Fruit fly (Drosophila melanogaster) whole organism, wandering third instar larva: ENCODE data around the gene CG12320.

Experiments
- CG32264 ChIP-seq: fragments of 200-800 bp; sonication (Bioruptor generic); optimal IDR thresholded peaks from 2 replicates; lab custom pipeline; 2016; ENCODE audit warnings: missing biosample characterization, missing genetic modification characterization
- CrebA ChIP-seq: fragments of 200-800 bp; sonication (Bioruptor generic); optimal IDR thresholded peaks from 2 replicates; lab custom pipeline; 2016; ENCODE audit warnings: missing biosample characterization, mild to moderate bottlenecking, missing genetic modification characterization, borderline replicate concordance
- Dfd ChIP-seq: fragments of >200 bp; optimal IDR thresholded peaks from 2 replicates; lab custom pipeline; 2017; ENCODE audit warnings: missing biosample characterization, missing genetic modification characterization
- Dif ChIP-seq: fragments of 200-275, 200-300 bp; sonication (Bioruptor generic); optimal IDR thresholded peaks from 2 replicates; lab custom pipeline; 2018; ENCODE audit warnings: missing biosample characterization, missing genetic modification characterization; ENCODE audit not compliant: partially characterized antibody
- GATAd ChIP-seq: sonication (Bioruptor generic); optimal IDR thresholded peaks from 2 replicates; lab custom pipeline; 2016; ENCODE audit warnings: missing biosample characterization, missing genetic modification characterization
- Hnf4 ChIP-seq: fragments of 200-800 bp; sonication (Bioruptor generic); optimal IDR thresholded peaks from 2 replicates; lab custom pipeline; 2016; ENCODE audit warnings: missing biosample characterization, mild to moderate bottlenecking, missing genetic modification characterization
- Hr78 ChIP-seq: fragments of >200 bp; optimal IDR thresholded peaks from 2 replicates; lab custom pipeline; 2017; ENCODE audit warnings: missing biosample characterization, missing genetic modification characterization
- Hr83 ChIP-seq: fragments of 200-300 bp; sonication (Bioruptor generic); optimal IDR thresholded peaks from 2 replicates; lab custom pipeline; 2016; ENCODE audit warnings: missing biosample characterization, mild to moderate bottlenecking, missing genetic modification characterization, moderate library complexity; ENCODE audit not compliant: poor library complexity, severe bottlenecking
- Jra ChIP-seq: sonication (Bioruptor generic); optimal IDR thresholded peaks from 2 replicates; lab custom pipeline; 2016; ENCODE audit warnings: missing biosample characterization, missing genetic modification characterization
- Mio ChIP-seq: sonication (Bioruptor generic); optimal IDR thresholded peaks from 2 replicates; lab custom pipeline; 2016; ENCODE audit warnings: missing biosample characterization, missing genetic modification characterization
- N ChIP-seq: fragments of >200 bp; optimal IDR thresholded peaks from 2 replicates; lab custom pipeline; 2018; ENCODE audit warnings: missing biosample characterization, missing external identifiers, missing genetic modification characterization
- OdsH ChIP-seq: fragments of 200-800 bp; sonication (Bioruptor generic); optimal IDR thresholded peaks from 2 replicates; lab custom pipeline; 2016; ENCODE audit warnings: missing biosample characterization, mild to moderate bottlenecking, missing genetic modification characterization
- Rel ChIP-seq, 2 experiments: fragments of 200-800 bp; sonication (Bioruptor generic) in 1 of 2; optimal IDR thresholded peaks; 2 replicates in 1 of 2; 3 replicates in 1 of 2; lab custom pipeline; 2016 to 2019; ENCODE audit warnings: mild to moderate bottlenecking in 2 of 2, missing biosample characterization in 2 of 2, missing genetic modification characterization in 2 of 2, moderate library complexity in 1 of 2
- Sp1 ChIP-seq: fragments of 200-800 bp; sonication (Bioruptor generic); optimal IDR thresholded peaks from 3 replicates; lab custom pipeline; 2019; ENCODE audit warnings: missing biosample characterization, mild to moderate bottlenecking, missing genetic modification characterization, moderate library complexity
- Vsx2 ChIP-seq: fragments of 200-300, 225-300 bp; sonication (Bioruptor generic); optimal IDR thresholded peaks from 2 replicates; lab custom pipeline; 2018; ENCODE audit warnings: missing biosample characterization, missing genetic modification characterization; ENCODE audit not compliant: partially characterized antibody
- br ChIP-seq: fragments of 200-800 bp; sonication (Bioruptor generic); optimal IDR thresholded peaks from 2 replicates; lab custom pipeline; 2016; ENCODE audit warnings: missing biosample characterization, missing genetic modification characterization
- dl ChIP-seq, 2 experiments: fragments of 175-275, 200-275 bp in 1 of 2; fragments of 200-275 bp in 1 of 2; sonication (Bioruptor generic); optimal IDR thresholded peaks; lab custom pipeline; 2018; ENCODE audit warnings: mild to moderate bottlenecking in 2 of 2, missing biosample characterization in 2 of 2, missing genetic modification characterization in 2 of 2, moderate library complexity in 2 of 2; ENCODE audit not compliant: partially characterized antibody in 2 of 2, insufficient read depth in 1 of 2
- ey ChIP-seq: fragments of 200-800 bp; sonication (Bioruptor generic); optimal IDR thresholded peaks from 2 replicates; lab custom pipeline; 2016; ENCODE audit warnings: missing biosample characterization, missing genetic modification characterization
- foxo ChIP-seq, 2 experiments: fragments of 200-800 bp; sonication (Bioruptor generic); optimal IDR thresholded peaks; 2 replicates in 1 of 2; 3 replicates in 1 of 2; lab custom pipeline; 2016 to 2017; ENCODE audit warnings: missing biosample characterization in 2 of 2, missing genetic modification characterization in 2 of 2
- fru ChIP-seq: fragments of 200-800 bp; sonication (Bioruptor generic); optimal IDR thresholded peaks from 3 replicates; lab custom pipeline; 2016; ENCODE audit warnings: missing biosample characterization, mild to moderate bottlenecking, missing genetic modification characterization
- h ChIP-seq: fragments of 200-800 bp; sonication (Bioruptor generic); optimal IDR thresholded peaks from 3 replicates; lab custom pipeline; 2016; ENCODE audit warnings: missing biosample characterization, mild to moderate bottlenecking, missing genetic modification characterization
- jim ChIP-seq: fragments of 175-275, 200-325 bp; sonication (Bioruptor generic); optimal IDR thresholded peaks from 2 replicates; lab custom pipeline; 2016; ENCODE audit warnings: missing biosample characterization, mild to moderate bottlenecking, missing genetic modification characterization
- lola ChIP-seq: fragments of >200 bp; optimal IDR thresholded peaks from 2 replicates; lab custom pipeline; 2017; ENCODE audit warnings: missing biosample characterization, missing genetic modification characterization
- rgr ChIP-seq: fragments of 200-800 bp; sonication (Bioruptor generic); optimal IDR thresholded peaks from 3 replicates; lab custom pipeline; 2016; ENCODE audit warnings: missing biosample characterization, mild to moderate bottlenecking, missing genetic modification characterization
- sage ChIP-seq: fragments of 200-800 bp; sonication (Bioruptor generic); optimal IDR thresholded peaks from 2 replicates; lab custom pipeline; 2016; ENCODE audit warnings: missing biosample characterization, mild to moderate bottlenecking, missing genetic modification characterization
- sv ChIP-seq: fragments of 200-800 bp; sonication (Bioruptor generic); optimal IDR thresholded peaks from 3 replicates; lab custom pipeline; 2016; ENCODE audit warnings: missing biosample characterization, missing genetic modification characterization
- tai ChIP-seq: sonication (Bioruptor generic); optimal IDR thresholded peaks from 2 replicates; lab custom pipeline; 2016; ENCODE audit warnings: missing biosample characterization, missing genetic modification characterization
- woc ChIP-seq: sonication (Bioruptor generic); optimal IDR thresholded peaks from 2 replicates; lab custom pipeline; 2016; ENCODE audit warnings: missing biosample characterization, mild to moderate bottlenecking, missing genetic modification characterization

Gene CG12320

dm6 chr3R:18283441-18283840 lies 30.9 kb upstream of the CG12320 start, which contains the start of the genes CG14312 and CG8064:
CG14312 (minus strand) TSS chr3R:18283528.
CG8064 (plus strand) TSS chr3R:18283660.
- TF ChIP-seq Rel (GFP tag; optimal IDR thresholded peaks at IDR 0.05; lab: Kevin White, UChicago) = no peak
- TF ChIP-seq Rel (tag; optimal IDR thresholded peaks at IDR 0.05; lab: Kevin White, UChicago) = peak; percentile 27
- no peak for TF ChIP-seq h (GFP tag; lab: Kevin White, UChicago)
- no peak for TF ChIP-seq br (GFP tag; lab: Kevin White, UChicago)

dm6 chr3R:18280866-18281473 lies 28.4 kb upstream of the CG12320 start:
- TF ChIP-seq Vsx2 (no peak), br (GFP tag; lab: Kevin White, UChicago) (no peak), Rel (GFP tag; optimal IDR thresholded peaks at IDR 0.05; lab: Kevin White, UChicago) (no peak), Rel (tag; optimal IDR thresholded peaks at IDR 0.05; lab: Kevin White, UChicago) (peak; percentile 3)

dm6 chr3R:18280133-18280532 lies 27.6 kb upstream of the CG12320 start:
- TF ChIP-seq lola = no peak
- TF ChIP-seq Hnf4 (GFP tag; lab: Kevin White, UChicago) = no peak
- no peak for TF ChIP-seq br (GFP tag; lab: Kevin White, UChicago)
- no peak for TF ChIP-seq Mio
- TF ChIP-seq h (GFP tag; lab: Kevin White, UChicago) = peak; percentile 11
- no peak for TF ChIP-seq Hr78 (GFP tag; lab: Kevin White, UChicago)
- TF ChIP-seq CrebA (GFP tag; lab: Kevin White, UChicago) = no peak
- TF ChIP-seq Rel (GFP tag; optimal IDR thresholded peaks at IDR 0.05; lab: Kevin White, UChicago) = no peak
- TF ChIP-seq Rel (tag; optimal IDR thresholded peaks at IDR 0.05; lab: Kevin White, UChicago) = peak; percentile 98
- TF ChIP-seq, all 38 proteins: peak for 2

- TF ChIP-seq Sp1 (GFP tag; lab: Kevin White, UChicago) = no peak
- TF ChIP-seq sage (GFP tag; lab: Kevin White, UChicago) = no peak
- TF ChIP-seq br (GFP tag; lab: Kevin White, UChicago) = peak; percentile 44
- no peak for TF ChIP-seq Hnf4 (GFP tag; lab: Kevin White, UChicago)
- TF ChIP-seq woc (GFP tag; lab: Kevin White, UChicago) = no peak
- peak; percentile 5 for TF ChIP-seq Hr83
- peak in 1 of 2 experiments; percentile 13 for TF ChIP-seq foxo (GFP tag; optimal IDR thresholded peaks at IDR 0.05; lab: Kevin White, UChicago)
- TF ChIP-seq rgr (GFP tag; lab: Kevin White, UChicago) = peak; percentile 34
- TF ChIP-seq dl (GFP tag; optimal IDR thresholded peaks at IDR 0.05; lab: Kevin White, UChicago; ENCODE audit: insufficient read depth in 1 of 2, partially characterized antibody in 2 of 2) = no peak
- no peak for TF ChIP-seq Rel (GFP tag; optimal IDR thresholded peaks at IDR 0.05; lab: Kevin White, UChicago)
- peak; percentile 83 for TF ChIP-seq Rel (tag; optimal IDR thresholded peaks at IDR 0.05; lab: Kevin White, UChicago)
- peak; percentile 25 for TF ChIP-seq ey
- peak; percentile 66 for TF ChIP-seq h (GFP tag; lab: Kevin White, UChicago)
- TF ChIP-seq OdsH = peak; percentile 32
- peak; percentile 53 for TF ChIP-seq Dif (GFP tag; lab: Kevin White, UChicago)
Measured at dm6 chr3R:18279494-18279893, 27.0 kb upstream of the CG12320 start, which contains the start of gene CG7142. CG7142 (minus strand) TSS chr3R:18279522.

dm6 chr3R:18277406-18277805 lies 24.9 kb upstream of the CG12320 start:
- TF ChIP-seq N (GFP tag; lab: Kevin White, UChicago) = no peak
- peak; percentile 79 for TF ChIP-seq h (GFP tag; lab: Kevin White, UChicago)
- TF ChIP-seq Vsx2 = no peak
- no peak for TF ChIP-seq CG32264 (GFP tag; lab: Kevin White, UChicago)
- no peak for TF ChIP-seq Rel (GFP tag; optimal IDR thresholded peaks at IDR 0.05; lab: Kevin White, UChicago)
- TF ChIP-seq Rel (tag; optimal IDR thresholded peaks at IDR 0.05; lab: Kevin White, UChicago) = peak; percentile 61
- no peak for TF ChIP-seq sv (GFP tag; lab: Kevin White, UChicago)
- no peak for TF ChIP-seq Dfd (GFP tag; lab: Kevin White, UChicago)
- TF ChIP-seq jim (GFP tag; lab: Kevin White, UChicago) = no peak
- no peak for TF ChIP-seq sage (GFP tag; lab: Kevin White, UChicago)
- TF ChIP-seq GATAd (GFP tag; lab: Kevin White, UChicago) = no peak
- TF ChIP-seq, all 38 proteins: peak for 2

- no peak for TF ChIP-seq tai (GFP tag; lab: Kevin White, UChicago)
- no peak for TF ChIP-seq Rel (GFP tag; optimal IDR thresholded peaks at IDR 0.05; lab: Kevin White, UChicago)
- no peak for TF ChIP-seq Rel (tag; optimal IDR thresholded peaks at IDR 0.05; lab: Kevin White, UChicago)
- no peak for TF ChIP-seq fru (GFP tag; lab: Kevin White, UChicago)
- no peak for TF ChIP-seq Jra
- no peak for TF ChIP-seq sage (GFP tag; lab: Kevin White, UChicago)
Measured at dm6 chr3R:18276688-18277087, 24.2 kb upstream of the CG12320 start.
